Fruit fly (Drosophila melanogaster): Measurements from ENCODE around the gene CG34012.

CG34012 gene

DNA sequence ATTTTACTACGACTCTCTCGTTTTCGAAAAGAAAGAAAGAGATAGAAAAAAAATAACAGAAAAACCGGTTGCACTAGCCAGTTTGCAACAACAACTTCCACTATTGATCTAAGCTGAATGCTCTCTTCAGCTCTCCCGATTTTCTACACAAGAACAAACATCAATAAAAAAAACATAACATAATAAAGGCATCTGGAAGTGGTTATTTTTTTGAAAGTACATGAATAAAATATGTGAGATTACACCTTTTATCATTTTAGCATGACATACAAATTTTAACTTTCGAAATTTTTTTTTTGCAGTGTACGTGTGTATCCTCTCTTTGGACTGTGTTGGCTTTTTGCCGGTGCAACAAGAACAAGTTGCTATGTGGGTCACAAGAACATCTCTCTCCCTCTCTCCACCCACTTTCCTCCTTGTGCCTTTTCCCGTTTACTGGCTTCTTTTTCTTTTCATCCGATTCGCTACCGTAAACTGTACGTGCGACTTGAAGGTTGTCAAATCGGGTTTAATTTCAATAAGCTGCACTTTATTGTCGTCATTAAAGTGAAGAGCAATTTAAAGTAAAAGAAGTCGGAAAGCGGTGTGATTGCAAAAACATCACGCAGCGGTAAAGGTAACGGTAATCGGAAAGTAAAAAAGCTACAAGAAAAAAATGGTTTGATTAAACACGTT is 24.6 kb downstream of the CG34012 start (continued):
- TF ChIP-seq CG8944 (GFP tag; optimal IDR thresholded peaks at IDR 0.05) (peak; percentile 94), Med (GFP tag) (peak; percentile 99), Fer1 (GFP tag; optimal IDR thresholded peaks at IDR 0.05) (peak; percentile 94), zen (tag; optimal IDR thresholded peaks at IDR 0.05) (peak; percentile 94), so (GFP tag; IDR thresholded peaks at IDR 0.05) (peak; percentile 97), abd-A (tag; optimal IDR thresholded peaks at IDR 0.05) (no peak), lola (GFP tag; optimal IDR thresholded peaks at IDR 0.05) (peak in 1 of 3 experiments; percentile 98), CG7963 (GFP tag; IDR thresholded peaks at IDR 0.05; ENCODE audit: partially characterized antibody) (no peak), Elba2 (GFP tag; optimal IDR thresholded peaks at IDR 0.05) (peak; percentile 82), Dek (tag; optimal IDR thresholded peaks at IDR 0.05) (peak; percentile 90), CG9609 (GFP tag; optimal IDR thresholded peaks at IDR 0.05) (peak; percentile 95), CG30020 (tag; optimal IDR thresholded peaks at IDR 0.05) (peak; percentile 82), gcm2 (GFP tag; optimal IDR thresholded peaks at IDR 0.05) (peak; percentile 95), Adf1 (GFP tag; IDR thresholded peaks at IDR 0.05) (peak; percentile 54), H2.0 (GFP tag; IDR thresholded peaks at IDR 0.05) (peak; percentile 97), CG7271 (tag; optimal IDR thresholded peaks at IDR 0.05) (peak; percentile 89), CG10321 (GFP tag; IDR thresholded peaks at IDR 0.05) (peak; percentile 81), zf30C (GFP tag; optimal IDR thresholded peaks at IDR 0.05) (peak; percentile 91), CG4424 (GFP tag; optimal IDR thresholded peaks at IDR 0.05) (peak; percentile 98), CG10274 (GFP tag; optimal IDR thresholded peaks at IDR 0.05) (peak; percentile 73), Atf3 (GFP tag; optimal IDR thresholded peaks at IDR 0.05) (peak; percentile 97), Stat92E (GFP tag; optimal IDR thresholded peaks at IDR 0.05) (peak in 1 of 3 experiments; percentile 97), CG30431 (GFP tag; optimal IDR thresholded peaks at IDR 0.05) (peak; percentile 92), ato (GFP tag; IDR thresholded peaks at IDR 0.05; ENCODE audit: partially characterized antibody) (no peak), CG13775 (GFP tag; optimal IDR thresholded peaks at IDR 0.05) (peak; percentile 94), stwl (tag; optimal IDR thresholded peaks at IDR 0.05) (peak; percentile 62), CG11085 (GFP tag; IDR thresholded peaks at IDR 0.05) (peak; percentile 82), Lhr (GFP tag; optimal IDR thresholded peaks at IDR 0.05) (peak; percentile 93), CG31388 (GFP tag; optimal IDR thresholded peaks at IDR 0.05) (peak; percentile 93), HHEX (GFP tag; optimal IDR thresholded peaks at IDR 0.05) (peak; percentile 94), CG5180 (GFP tag; optimal IDR thresholded peaks at IDR 0.05) (peak; percentile 88), Spps (tag; optimal IDR thresholded peaks at IDR 0.05) (peak; percentile 96), CG4282 (GFP tag; optimal IDR thresholded peaks at IDR 0.05) (peak; percentile 90), sob (GFP tag; IDR thresholded peaks at IDR 0.05) (peak; percentile 95), HmgD (GFP tag; optimal IDR thresholded peaks at IDR 0.05) (peak; percentile 82), CG12299 (tag; optimal IDR thresholded peaks at IDR 0.05) (peak; percentile 94), scrt (GFP tag; optimal IDR thresholded peaks at IDR 0.05) (peak; percentile 79), CG12769 (tag; optimal IDR thresholded peaks at IDR 0.05) (peak; percentile 94), ap (GFP tag; IDR thresholded peaks at IDR 0.05) (peak; percentile 97), pfk (GFP tag; optimal IDR thresholded peaks at IDR 0.05) (peak; percentile 24), HLH4C (GFP tag; IDR thresholded peaks at IDR 0.05; ENCODE audit: partially characterized antibody) (no peak), CG6683 (GFP tag; optimal IDR thresholded peaks at IDR 0.05) (peak; percentile 89), crol (GFP tag; IDR thresholded peaks at IDR 0.05) (peak; percentile 76), cg (GFP tag; optimal IDR thresholded peaks at IDR 0.05) (peak; percentile 23), CG10462 (GFP tag; optimal IDR thresholded peaks at IDR 0.05) (peak; percentile 97), Neu2 (GFP tag; optimal IDR thresholded peaks at IDR 0.05; ENCODE audit: borderline replicate concordance) (peak; percentile 86), kay (GFP tag; optimal IDR thresholded peaks at IDR 0.05) (peak; percentile 91), sima (GFP tag; optimal IDR thresholded peaks at IDR 0.05) (peak; percentile 91)
